Fruit fly (Drosophila melanogaster) S2 (cell line): Measurements from ENCODE around the gene Doa.

Experiments
- CG8478 ChIP-seq: fragments of >200 bp; optimal IDR thresholded peaks from 2 replicates; lab custom pipeline; 2018
- CTCF ChIP-seq, 2 experiments: fragments of >200 bp; optimal IDR thresholded peaks; 2 replicates each; lab custom pipeline; 2018

DNA sequence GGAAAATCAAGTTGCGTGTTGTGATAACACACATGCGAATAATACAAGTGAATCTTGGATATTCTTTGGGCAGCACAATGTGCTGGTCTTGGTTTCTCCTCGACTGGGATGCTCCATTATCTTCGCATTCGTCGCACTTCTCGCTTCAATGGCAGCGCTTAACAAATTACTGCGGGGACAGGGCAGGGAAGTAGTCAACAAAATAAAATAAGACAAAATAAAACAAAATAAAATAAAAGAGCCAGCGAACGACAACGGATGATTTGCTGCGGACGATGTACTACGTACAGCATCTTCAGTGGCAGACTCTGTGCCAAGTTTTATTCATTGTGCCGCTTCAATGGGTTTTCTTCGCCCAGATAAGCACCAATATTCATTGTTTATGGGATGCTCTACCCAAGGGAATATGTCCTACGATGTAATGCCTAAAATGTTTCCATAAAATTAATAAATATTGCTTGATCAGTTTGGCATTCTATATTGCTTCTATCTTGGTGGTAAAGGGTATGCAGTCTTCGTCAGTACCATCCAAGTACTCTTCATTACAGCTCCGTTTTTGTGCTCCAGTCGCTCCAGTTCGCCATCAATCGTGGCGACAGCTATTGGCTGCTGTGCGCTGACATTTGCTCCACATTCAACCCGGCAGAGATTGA is 40.9 kb upstream of the Doa start:
- TF ChIP-seq CTCF (optimal IDR thresholded peaks at IDR 0.05; lab: Kevin White, UChicago) (no peak), CG8478 (lab: Kevin White, UChicago) (no peak)
